Fruit fly (Drosophila melanogaster) whole organism, embryonic: ENCODE data around the gene CG4820.

Source experiments
- Bgb ChIP-seq: fragments of 200-800 bp; sonication (Bioruptor generic); IDR thresholded peaks from 2 replicates; pipeline ENCODE4 v1.3.6; 2022; ENCODE audit warnings: missing biosample characterization, missing genetic modification characterization; ENCODE audit not compliant: partially characterized antibody
- CG12391 ChIP-seq: fragments of 200-800 bp; sonication (Bioruptor generic); optimal IDR thresholded peaks from 3 replicates; lab custom pipeline; 2018; ENCODE audit warnings: missing biosample characterization, mild to moderate bottlenecking, missing genetic modification characterization, moderate library complexity
- CG13624 ChIP-seq: fragments of 200-800 bp; sonication (Bioruptor generic); optimal IDR thresholded peaks from 2 replicates; lab custom pipeline; 2016; ENCODE audit warnings: missing biosample characterization, missing genetic modification characterization
- CG15514 ChIP-seq: fragments of 200-800 bp; sonication (Bioruptor generic); optimal IDR thresholded peaks from 3 replicates; lab custom pipeline; 2017; ENCODE audit warnings: missing biosample characterization, missing genetic modification characterization, mild to moderate bottlenecking, moderate library complexity, missing genetic modification reagents
- CG1603 ChIP-seq: fragments of 200-800 bp; sonication (Bioruptor generic); optimal IDR thresholded peaks from 2 replicates; lab custom pipeline; 2019; ENCODE audit warnings: missing biosample characterization, mild to moderate bottlenecking, missing genetic modification characterization, moderate library complexity
- CG16863 ChIP-seq: fragments of 200-800 bp; sonication (Bioruptor generic); optimal IDR thresholded peaks from 3 replicates; lab custom pipeline; 2016; ENCODE audit warnings: missing biosample characterization, missing genetic modification characterization
- CG17802 ChIP-seq: fragments of 200-800 bp; sonication (Bioruptor generic); optimal IDR thresholded peaks from 2 replicates; lab custom pipeline; 2018; ENCODE audit warnings: missing biosample characterization, mild to moderate bottlenecking, missing genetic modification characterization, moderate library complexity
- CG1792 ChIP-seq: fragments of 200-800 bp; sonication (Bioruptor generic); optimal IDR thresholded peaks from 2 replicates; lab custom pipeline; 2016; ENCODE audit warnings: missing biosample characterization, missing genetic modification characterization
- CG2120 ChIP-seq: fragments of 200-800 bp; sonication (Bioruptor generic); optimal IDR thresholded peaks from 3 replicates; lab custom pipeline; 2016; ENCODE audit warnings: missing biosample characterization, missing genetic modification characterization
- CG32767 ChIP-seq: fragments of 200-800 bp; sonication (Bioruptor generic); IDR thresholded peaks from 2 replicates; pipeline ENCODE4 v1.3.6; 2022; ENCODE audit warnings: missing biosample characterization, missing genetic modification characterization
- CG6175 ChIP-seq: fragments of 200-800 bp; sonication (Bioruptor generic); IDR thresholded peaks from 3 replicates; pipeline ENCODE4 v1.3.6; 2022; ENCODE audit warnings: missing biosample characterization, missing genetic modification characterization
- CG7556 ChIP-seq: fragments of 200-800 bp; sonication (Bioruptor generic); optimal IDR thresholded peaks from 2 replicates; lab custom pipeline; 2017; ENCODE audit warnings: missing biosample characterization, mild to moderate bottlenecking, missing genetic modification characterization
- CG7928 ChIP-seq: fragments of 200-800 bp; sonication (Bioruptor generic); optimal IDR thresholded peaks from 2 replicates; lab custom pipeline; 2017; ENCODE audit warnings: missing biosample characterization, mild to moderate bottlenecking, missing genetic modification characterization
- CHES-1-like ChIP-seq: fragments of 200-800 bp; sonication (Bioruptor generic); optimal IDR thresholded peaks from 2 replicates; lab custom pipeline; 2016; ENCODE audit warnings: missing biosample characterization, missing genetic modification characterization
- Camta ChIP-seq: fragments of 200-800 bp; sonication (Bioruptor generic); optimal IDR thresholded peaks from 2 replicates; lab custom pipeline; 2016; ENCODE audit warnings: missing biosample characterization, missing genetic modification characterization
- Dll ChIP-seq: fragments of 200-800 bp; sonication (Bioruptor generic); IDR thresholded peaks from 4 replicates; pipeline ENCODE4 v1.3.6; 2022; ENCODE audit warnings: missing biosample characterization, missing genetic modification characterization; ENCODE audit not compliant: partially characterized antibody
- Dref ChIP-seq: fragments of 200-800 bp; sonication (Bioruptor generic); IDR thresholded peaks from 2 replicates; pipeline ENCODE4 v1.3.6; 2022; ENCODE audit warnings: missing biosample characterization, missing genetic modification characterization
- Fer3 ChIP-seq: fragments of 200-800 bp; sonication (Bioruptor generic); optimal IDR thresholded peaks from 2 replicates; lab custom pipeline; 2018; ENCODE audit warnings: missing biosample characterization, mild to moderate bottlenecking, missing genetic modification characterization, moderate library complexity
- Gsc ChIP-seq: fragments of 200-800 bp; sonication (Bioruptor generic); IDR thresholded peaks from 2 replicates; pipeline ENCODE4 v1.3.6; 2022; ENCODE audit warnings: missing biosample characterization, missing genetic modification characterization
- H2.0 ChIP-seq: fragments of 200-800 bp; sonication (Bioruptor generic); IDR thresholded peaks from 2 replicates; pipeline ENCODE4 v1.3.6; 2022; ENCODE audit warnings: missing biosample characterization, missing genetic modification characterization
- HLHmδ ChIP-seq: fragments of 200-800 bp; sonication (Bioruptor generic); optimal IDR thresholded peaks from 2 replicates; lab custom pipeline; 2018; ENCODE audit warnings: missing biosample characterization, mild to moderate bottlenecking, missing genetic modification characterization, moderate library complexity
- Lim3 ChIP-seq: fragments of 200-800 bp; sonication (Bioruptor generic); IDR thresholded peaks from 2 replicates; pipeline ENCODE4 v1.3.6; 2022; ENCODE audit warnings: missing biosample characterization, missing genetic modification characterization
- Max ChIP-seq: fragments of 200-800 bp; sonication (Bioruptor generic); optimal IDR thresholded peaks from 2 replicates; lab custom pipeline; 2016; ENCODE audit warnings: missing biosample characterization, mild to moderate bottlenecking, missing genetic modification characterization
- Mrtf ChIP-seq: fragments of 200-800 bp; sonication (Bioruptor generic); IDR thresholded peaks from 3 replicates; pipeline ENCODE4 v1.3.6; 2022; ENCODE audit warnings: missing biosample characterization, missing genetic modification characterization
- NC2α ChIP-seq: fragments of 200-800 bp; sonication (Bioruptor generic); optimal IDR thresholded peaks from 2 replicates; lab custom pipeline; 2016; ENCODE audit warnings: missing biosample characterization, missing genetic modification characterization
- Opbp ChIP-seq: fragments of 200-800 bp; sonication (Bioruptor generic); IDR thresholded peaks from 3 replicates; pipeline ENCODE4 v1.3.6; 2022; ENCODE audit warnings: missing biosample characterization, missing genetic modification characterization; ENCODE audit not compliant: partially characterized antibody
- Sox100B ChIP-seq: fragments of 200-800 bp; sonication (Bioruptor generic); optimal IDR thresholded peaks from 3 replicates; lab custom pipeline; 2018; ENCODE audit warnings: missing biosample characterization, mild to moderate bottlenecking, missing genetic modification characterization
- Xrp1 ChIP-seq: fragments of 200-800 bp; sonication (Bioruptor generic); IDR thresholded peaks from 2 replicates; pipeline ENCODE4 v1.3.6; 2022; ENCODE audit warnings: missing biosample characterization, missing genetic modification characterization
- crol ChIP-seq: fragments of 200-800 bp; sonication (Bioruptor generic); IDR thresholded peaks from 2 replicates; pipeline ENCODE4 v1.3.6; 2022; ENCODE audit warnings: missing biosample characterization, missing genetic modification characterization
- danr ChIP-seq: fragments of 200-800 bp; sonication (Bioruptor generic); IDR thresholded peaks from 2 replicates; pipeline ENCODE4 v1.3.6; 2022; ENCODE audit warnings: missing biosample characterization, missing genetic modification characterization
- disco-r ChIP-seq: fragments of 200-800 bp; sonication (Bioruptor generic); optimal IDR thresholded peaks from 2 replicates; lab custom pipeline; 2016; ENCODE audit warnings: missing biosample characterization, missing genetic modification characterization
- dm ChIP-seq: fragments of 200-800 bp; sonication (Bioruptor generic); optimal IDR thresholded peaks from 3 replicates; lab custom pipeline; 2016; ENCODE audit warnings: missing biosample characterization, missing genetic modification characterization
- gcm2 ChIP-seq: fragments of 200-800 bp; sonication (Bioruptor generic); optimal IDR thresholded peaks from 2 replicates; lab custom pipeline; 2016; ENCODE audit warnings: missing biosample characterization, missing genetic modification characterization
- gfzf ChIP-seq: fragments of 200-800 bp; sonication (Bioruptor generic); optimal IDR thresholded peaks from 2 replicates; lab custom pipeline; 2016; ENCODE audit warnings: missing biosample characterization, mild to moderate bottlenecking, missing genetic modification characterization, moderate library complexity
- insv ChIP-seq, 2 experiments: fragments of 200-800 bp; sonication (Bioruptor generic); optimal IDR thresholded peaks; 3 replicates each; lab custom pipeline; 2016 to 2018; ENCODE audit warnings: missing biosample characterization in 2 of 2, missing genetic modification characterization in 2 of 2
- lmd ChIP-seq: fragments of 200-800 bp; sonication (Bioruptor generic); IDR thresholded peaks from 2 replicates; pipeline ENCODE4 v1.3.6; 2022; ENCODE audit warnings: missing biosample characterization, missing genetic modification characterization
- lola ChIP-seq, 3 experiments: fragments of >200 bp in 2 of 3; fragments of 200-800 bp in 1 of 3; sonication (Bioruptor generic) in 1 of 3; optimal IDR thresholded peaks; 2 replicates each; lab custom pipeline; 2017 to 2019; ENCODE audit warnings: missing biosample characterization in 3 of 3, missing genetic modification characterization in 3 of 3, mild to moderate bottlenecking in 1 of 3, moderate library complexity in 1 of 3
- nau ChIP-seq: fragments of 200-800 bp; sonication (Bioruptor generic); optimal IDR thresholded peaks from 3 replicates; lab custom pipeline; 2017; ENCODE audit warnings: missing biosample characterization, mild to moderate bottlenecking, missing genetic modification characterization, missing genetic modification reagents
- otp ChIP-seq: fragments of 200-800 bp; sonication (Bioruptor generic); IDR thresholded peaks from 3 replicates; pipeline ENCODE4, ENCODE4 v1.3.6; 2022; ENCODE audit warnings: missing biosample characterization, missing genetic modification characterization
- pan ChIP-seq, 4 experiments: fragments of >200 bp in 3 of 4; fragments of 200-800 bp in 1 of 4; sonication (Bioruptor generic) in 1 of 4; optimal IDR thresholded peaks in 3 of 4; IDR thresholded peaks in 1 of 4; 2 replicates each; pipeline versions ENCODE4 v1.3.6 to Lab custom; 2017 to 2022; ENCODE audit warnings: missing biosample characterization in 2 of 4, missing genetic modification characterization in 2 of 4, mixed read lengths in 1 of 4
- pfk ChIP-seq: fragments of 200-800 bp; sonication (Bioruptor generic); optimal IDR thresholded peaks from 2 replicates; lab custom pipeline; 2018; ENCODE audit warnings: missing biosample characterization, mild to moderate bottlenecking, missing genetic modification characterization, moderate library complexity
- pita ChIP-seq: fragments of 200-800 bp; sonication (Bioruptor generic); optimal IDR thresholded peaks from 2 replicates; lab custom pipeline; 2017; ENCODE audit warnings: missing biosample characterization, mild to moderate bottlenecking, missing genetic modification characterization
- sens ChIP-seq: fragments of 200-800 bp; sonication (Bioruptor generic); peaks from one replicate; lab custom pipeline; 2016; ENCODE audit warnings: missing biosample characterization, missing genetic modification characterization
- sens-2 ChIP-seq: fragments of 200-800 bp; sonication (Bioruptor generic); IDR thresholded peaks from 2 replicates; pipeline ENCODE4 v1.3.6; 2022; ENCODE audit warnings: missing biosample characterization, missing genetic modification characterization
- tio ChIP-seq: fragments of 200-800 bp; sonication (Bioruptor generic); optimal IDR thresholded peaks from 2 replicates; lab custom pipeline; 2017; ENCODE audit warnings: missing biosample characterization, missing genetic modification characterization, inconsistent platforms
- unpg ChIP-seq: fragments of 200-800 bp; sonication (Bioruptor generic); optimal IDR thresholded peaks from 3 replicates; lab custom pipeline; 2018; ENCODE audit warnings: missing biosample characterization, mild to moderate bottlenecking, missing genetic modification characterization, moderate library complexity
- wor ChIP-seq: fragments of 200-800 bp; sonication (Bioruptor generic); IDR thresholded peaks from 2 replicates; pipeline ENCODE4 v1.3.6; 2022; ENCODE audit warnings: missing biosample characterization, missing genetic modification characterization
- zfh2 ChIP-seq: fragments of 200-800 bp; sonication (Bioruptor generic); optimal IDR thresholded peaks from 2 replicates; lab custom pipeline; 2016; ENCODE audit warnings: missing biosample characterization, missing genetic modification characterization

Gene CG4820

DNA sequence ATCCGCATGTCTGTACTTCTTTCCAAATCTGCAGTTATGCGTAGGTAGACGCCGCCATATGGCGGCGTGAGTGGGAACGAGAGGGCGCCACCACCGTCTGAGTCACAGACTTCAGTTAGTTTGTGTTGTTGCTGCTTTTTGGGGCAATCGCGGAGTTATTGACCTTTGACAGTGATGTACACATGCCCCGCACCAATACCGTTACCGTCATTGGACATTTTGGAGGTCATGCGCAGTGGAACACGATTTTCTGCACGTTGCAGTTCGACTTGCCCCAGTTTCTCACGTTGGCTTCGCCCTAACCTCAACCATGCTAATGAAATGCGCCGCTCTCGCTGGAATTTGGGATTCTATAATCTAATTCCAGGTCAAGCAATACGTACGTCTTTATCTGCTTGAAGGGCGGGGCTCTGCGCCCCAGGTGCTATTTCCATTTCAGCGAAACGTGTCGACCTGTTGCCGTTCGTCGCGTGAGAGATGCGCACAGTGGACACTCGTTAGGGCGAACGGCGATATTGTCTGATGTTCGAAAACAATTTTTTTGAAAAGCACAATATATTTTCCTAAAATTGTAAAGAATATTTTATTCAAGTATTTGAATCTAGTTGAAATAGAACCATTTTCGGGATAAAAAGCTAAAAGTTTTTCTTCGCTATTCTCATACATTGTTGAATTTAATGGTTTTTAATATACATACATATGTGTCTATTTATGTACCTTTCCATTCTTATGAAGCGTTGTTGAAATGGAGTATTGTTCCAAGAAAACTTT lies 4.9 kb upstream of the CG4820 start (continued):
- TF ChIP-seq CG1792 (peak; percentile 64), pan (optimal IDR thresholded peaks at IDR 0.05; lab: Kevin White, UChicago) (no peak), pan (GFP tag; optimal IDR thresholded peaks at IDR 0.05 in 1 of 2, IDR thresholded peaks at IDR 0.05 in 1 of 2) (peak in 1 of 2 experiments; percentile 75), H2.0 (GFP tag; lab: Robert Waterston, UW) (peak; percentile 64), pfk (no peak), lmd (GFP tag; lab: Robert Waterston, UW) (peak; percentile 81), gcm2 (GFP tag; lab: Kevin White, UChicago) (peak; percentile 18), tio (GFP tag; lab: Kevin White, UChicago) (no peak), CG6175 (GFP tag; lab: Robert Waterston, UW) (peak; percentile 63; the same call in 1 of the 3 replicates), Max (peak; percentile 73), CG32767 (GFP tag; lab: Robert Waterston, UW) (peak; percentile 53), CHES-1-like (peak; percentile 56), CG7928 (GFP tag; lab: Kevin White, UChicago) (no peak), CG7556 (GFP tag; lab: Kevin White, UChicago) (peak; percentile 65), zfh2 (GFP tag; lab: Kevin White, UChicago) (peak; percentile 81), CG17802 (tag; lab: Kevin White, UChicago) (peak; percentile 38), Mrtf (GFP tag; lab: Robert Waterston, UW) (peak; percentile 64), crol (GFP tag; lab: Robert Waterston, UW) (peak; percentile 56; the same call in 1 of the 2 replicates), Bgb (no peak), HLHmδ (no peak), lola (GFP tag; optimal IDR thresholded peaks at IDR 0.05; lab: Kevin White, UChicago) (peak in 1 of 3 experiments; percentile 49), CG15514 (GFP tag; lab: Kevin White, UChicago) (peak; percentile 63), CG16863 (GFP tag; lab: Kevin White, UChicago) (peak; percentile 68), otp (GFP tag; lab: Robert Waterston, UW) (no peak; the same call in 2 of the 3 replicates), unpg (GFP tag; lab: Kevin White, UChicago) (peak; percentile 65), Gsc (GFP tag; lab: Robert Waterston, UW) (no peak), CG2120 (GFP tag; lab: Kevin White, UChicago) (peak; percentile 90), sens-2 (GFP tag; lab: Robert Waterston, UW) (no peak; the same call in 1 of the 2 replicates), dm (peak; percentile 97), Sox100B (GFP tag; lab: Kevin White, UChicago) (peak; percentile 53), Lim3 (0 out of 2 replicates have a peak, but pooled peaks have one; percentile 7), Opbp (GFP tag; lab: Robert Waterston, UW) (no peak), CG1603 (tag; lab: Kevin White, UChicago) (peak; percentile 63), disco-r (peak; percentile 41), gfzf (GFP tag; lab: Kevin White, UChicago) (no peak), Xrp1 (GFP tag; lab: Robert Waterston, UW) (peak; percentile 77), pita (no peak), NC2α (peak; percentile 37), CG12391 (tag; lab: Kevin White, UChicago) (peak; percentile 81), Fer3 (tag; lab: Kevin White, UChicago) (peak; percentile 82), nau (GFP tag; lab: Kevin White, UChicago) (peak; percentile 12), Dll (GFP tag; lab: Robert Waterston, UW) (0 out of 4 replicates have a peak, but pooled peaks have one; percentile 20), insv (GFP tag; optimal IDR thresholded peaks at IDR 0.05; lab: Kevin White, UChicago) (peak in 1 of 2 experiments; percentile 17), sens (GFP tag; lab: Kevin White, UChicago) (peak; percentile 92), Dref (GFP tag; lab: Robert Waterston, UW) (peak; percentile 18; the same call in 1 of the 2 replicates), wor (GFP tag; lab: Robert Waterston, UW) (peak; percentile 30; the same call in 1 of the 2 replicates), danr (no peak), CG13624 (GFP tag; lab: Kevin White, UChicago) (peak; percentile 79), Camta (GFP tag; lab: Kevin White, UChicago) (peak; percentile 34)
